Fruit fly (Drosophila melanogaster) whole organism, embryonic: ENCODE measurements around the gene CG34008.

ENCODE experiments used
- BEAF-32 ChIP-seq: fragments of 200-800 bp; sonication (Bioruptor generic); optimal IDR thresholded peaks from 3 replicates; lab custom pipeline; 2017; ENCODE audit warnings: missing biosample characterization, missing genetic modification characterization, mild to moderate bottlenecking, moderate library complexity, missing genetic modification reagents
- CG10147 ChIP-seq: fragments of 200-800 bp; sonication (Bioruptor generic); optimal IDR thresholded peaks from 2 replicates; lab custom pipeline; 2019; ENCODE audit warnings: missing biosample characterization, mild to moderate bottlenecking, missing genetic modification characterization, moderate library complexity
- CG10209 ChIP-seq: fragments of 200-800 bp; sonication (Bioruptor generic); optimal IDR thresholded peaks from 3 replicates; lab custom pipeline; 2017; ENCODE audit warnings: missing biosample characterization, mild to moderate bottlenecking, missing genetic modification characterization, missing genetic modification reagents
- CG10267 ChIP-seq: fragments of 200-800 bp; sonication (Bioruptor generic); optimal IDR thresholded peaks from 2 replicates; lab custom pipeline; 2018; ENCODE audit warnings: missing biosample characterization, mild to moderate bottlenecking, missing genetic modification characterization, moderate library complexity
- CG10462 ChIP-seq: fragments of 200-800 bp; sonication (Bioruptor generic); optimal IDR thresholded peaks from 2 replicates; lab custom pipeline; 2016; ENCODE audit warnings: missing biosample characterization, missing genetic modification characterization
- CG11456 ChIP-seq: fragments of 200-800 bp; sonication (Bioruptor generic); IDR thresholded peaks from 3 replicates; pipeline ENCODE4 v1.3.6; 2022; ENCODE audit warnings: missing biosample characterization, missing genetic modification characterization
- CG12071 ChIP-seq: fragments of 200-800 bp; sonication (Bioruptor generic); optimal IDR thresholded peaks from 3 replicates; lab custom pipeline; 2018; ENCODE audit warnings: missing biosample characterization, mild to moderate bottlenecking, missing genetic modification characterization
- CG13624 ChIP-seq: fragments of 200-800 bp; sonication (Bioruptor generic); optimal IDR thresholded peaks from 2 replicates; lab custom pipeline; 2016; ENCODE audit warnings: missing biosample characterization, missing genetic modification characterization
- CG14710 ChIP-seq: fragments of 200-800 bp; sonication (Bioruptor generic); optimal IDR thresholded peaks from 3 replicates; lab custom pipeline; 2019; ENCODE audit warnings: missing biosample characterization, mild to moderate bottlenecking, missing genetic modification characterization, moderate library complexity
- CG18262 ChIP-seq: fragments of 200-800 bp; optimal IDR thresholded peaks from 3 replicates; lab custom pipeline; 2019; ENCODE audit warnings: missing biosample characterization, mild to moderate bottlenecking, missing genetic modification characterization, moderate library complexity
- CG18764 ChIP-seq: fragments of 200-800 bp; sonication (Bioruptor generic); optimal IDR thresholded peaks from 3 replicates; lab custom pipeline; 2016; ENCODE audit warnings: missing biosample characterization, missing genetic modification characterization
- CG2116 ChIP-seq: fragments of 200-800 bp; sonication (Bioruptor generic); optimal IDR thresholded peaks from 3 replicates; lab custom pipeline; 2018; ENCODE audit warnings: missing biosample characterization, mild to moderate bottlenecking, missing genetic modification characterization
- CG7745 ChIP-seq: fragments of 200-800 bp; sonication (Bioruptor generic); optimal IDR thresholded peaks from 2 replicates; lab custom pipeline; 2018; ENCODE audit warnings: missing biosample characterization, mild to moderate bottlenecking, missing genetic modification characterization, moderate library complexity
- CG9437 ChIP-seq: fragments of 200-800 bp; sonication (Bioruptor generic); optimal IDR thresholded peaks from 2 replicates; lab custom pipeline; 2018; ENCODE audit warnings: missing biosample characterization, mild to moderate bottlenecking, missing genetic modification characterization
- CG9797 ChIP-seq: fragments of 200-800 bp; sonication (Bioruptor generic); optimal IDR thresholded peaks from 3 replicates; lab custom pipeline; 2018; ENCODE audit warnings: missing biosample characterization, mild to moderate bottlenecking, missing genetic modification characterization
- Dek ChIP-seq: fragments of 200-800 bp; sonication (Bioruptor generic); optimal IDR thresholded peaks from 3 replicates; lab custom pipeline; 2019; ENCODE audit warnings: missing biosample characterization, mild to moderate bottlenecking, missing genetic modification characterization, moderate library complexity
- Dp ChIP-seq: fragments of 200-800 bp; sonication (Bioruptor generic); optimal IDR thresholded peaks from 2 replicates; lab custom pipeline; 2018; ENCODE audit warnings: missing biosample characterization, mild to moderate bottlenecking, missing genetic modification characterization, moderate library complexity
- Dref ChIP-seq: fragments of 200-800 bp; sonication (Bioruptor generic); IDR thresholded peaks from 2 replicates; pipeline ENCODE4 v1.3.6; 2022; ENCODE audit warnings: missing biosample characterization, missing genetic modification characterization
- Fer1 ChIP-seq: fragments of 200-800 bp; sonication (Bioruptor generic); optimal IDR thresholded peaks from 2 replicates; lab custom pipeline; 2017; ENCODE audit warnings: missing biosample characterization, mild to moderate bottlenecking, missing genetic modification characterization
- Hr3 ChIP-seq: fragments of 200-800 bp; sonication (Bioruptor generic); optimal IDR thresholded peaks from 3 replicates; lab custom pipeline; 2016; ENCODE audit warnings: missing biosample characterization, missing genetic modification characterization
- MESR4 ChIP-seq: fragments of 200-800 bp; sonication (Bioruptor generic); optimal IDR thresholded peaks from 2 replicates; lab custom pipeline; 2018; ENCODE audit warnings: missing biosample characterization, mild to moderate bottlenecking, missing genetic modification characterization, moderate library complexity
- Med ChIP-seq: fragments of 200-800 bp; sonication (Bioruptor generic); peaks from one replicate; lab custom pipeline; 2016; ENCODE audit warnings: missing biosample characterization, missing genetic modification characterization, mild to moderate bottlenecking, inconsistent platforms, moderate library complexity
- Mrtf ChIP-seq: fragments of 200-800 bp; sonication (Bioruptor generic); IDR thresholded peaks from 3 replicates; pipeline ENCODE4 v1.3.6; 2022; ENCODE audit warnings: missing biosample characterization, missing genetic modification characterization
- Oli ChIP-seq: fragments of 200-800 bp; sonication (Bioruptor generic); optimal IDR thresholded peaks from 2 replicates; lab custom pipeline; 2018; ENCODE audit warnings: missing biosample characterization, mild to moderate bottlenecking, missing genetic modification characterization, moderate library complexity
- Pdp1 ChIP-seq, 2 experiments: fragments of 200-800 bp; sonication (Bioruptor generic); optimal IDR thresholded peaks; 3 replicates each; lab custom pipeline; 2016; ENCODE audit warnings: missing biosample characterization in 2 of 2, missing genetic modification characterization in 2 of 2, mild to moderate bottlenecking in 1 of 2, moderate library complexity in 1 of 2
- Sry-δ ChIP-seq: fragments of 200-800 bp; sonication (Bioruptor generic); optimal IDR thresholded peaks from 2 replicates; lab custom pipeline; 2016; ENCODE audit warnings: missing biosample characterization, missing genetic modification characterization
- Stat92E ChIP-seq, 3 experiments: fragments of >200 bp in 2 of 3; fragments of 200-800 bp in 1 of 3; sonication (Bioruptor generic) in 1 of 3; optimal IDR thresholded peaks; 2 replicates each; lab custom pipeline; 2017 to 2019; ENCODE audit warnings: missing biosample characterization in 3 of 3, missing genetic modification characterization in 3 of 3, mild to moderate bottlenecking in 1 of 3, moderate library complexity in 1 of 3
- Taf1 ChIP-seq: fragments of 200-800 bp; sonication (Bioruptor generic); IDR thresholded peaks from 2 replicates; pipeline ENCODE4 v1.3.6; 2022; ENCODE audit warnings: missing biosample characterization, missing genetic modification characterization
- ac ChIP-seq: fragments of 200-800 bp; sonication (Bioruptor generic); optimal IDR thresholded peaks from 3 replicates; lab custom pipeline; 2017; ENCODE audit warnings: missing biosample characterization, mild to moderate bottlenecking, missing genetic modification characterization
- btn ChIP-seq: fragments of 200-800 bp; sonication (Bioruptor generic); optimal IDR thresholded peaks from 2 replicates; lab custom pipeline; 2016; ENCODE audit warnings: missing biosample characterization, missing genetic modification characterization
- cg ChIP-seq: fragments of 200-800 bp; sonication (Bioruptor generic); optimal IDR thresholded peaks from 3 replicates; lab custom pipeline; 2019; ENCODE audit warnings: missing biosample characterization, mild to moderate bottlenecking, missing genetic modification characterization, moderate library complexity
- crol ChIP-seq: fragments of 200-800 bp; sonication (Bioruptor generic); IDR thresholded peaks from 2 replicates; pipeline ENCODE4 v1.3.6; 2022; ENCODE audit warnings: missing biosample characterization, missing genetic modification characterization
- esg ChIP-seq: fragments of 200-800 bp; sonication (Bioruptor generic); conservative IDR thresholded peaks from 2 replicates; pipeline ENCODE4 v1.3.6; 2022; ENCODE audit warnings: missing biosample characterization, missing genetic modification characterization
- gce ChIP-seq: fragments of 200-800 bp; sonication (Bioruptor generic); IDR thresholded peaks from 3 replicates; pipeline ENCODE4 v1.3.6; 2022; ENCODE audit warnings: missing biosample characterization, missing genetic modification characterization
- gfzf ChIP-seq: fragments of 200-800 bp; sonication (Bioruptor generic); optimal IDR thresholded peaks from 2 replicates; lab custom pipeline; 2016; ENCODE audit warnings: missing biosample characterization, mild to moderate bottlenecking, missing genetic modification characterization, moderate library complexity
- grau ChIP-seq: fragments of 200-800 bp; optimal IDR thresholded peaks from 3 replicates; lab custom pipeline; 2019; ENCODE audit warnings: missing biosample characterization, mild to moderate bottlenecking, missing genetic modification characterization, moderate library complexity
- gro ChIP-seq: fragments of 200-800 bp; sonication (Bioruptor generic); optimal IDR thresholded peaks from 2 replicates; lab custom pipeline; 2016; ENCODE audit warnings: missing biosample characterization, missing genetic modification characterization
- gsb-n ChIP-seq: fragments of 200-800 bp; sonication (Bioruptor generic); optimal IDR thresholded peaks from 3 replicates; lab custom pipeline; 2018; ENCODE audit warnings: missing biosample characterization, mild to moderate bottlenecking, missing genetic modification characterization
- hbn ChIP-seq: fragments of 200-800 bp; sonication (Bioruptor generic); IDR thresholded peaks from 2 replicates; pipeline ENCODE4 v1.3.6; 2022; ENCODE audit warnings: missing biosample characterization, missing genetic modification characterization; ENCODE audit not compliant: partially characterized antibody
- ind ChIP-seq: fragments of 200-800 bp; sonication (Bioruptor generic); optimal IDR thresholded peaks from 3 replicates; lab custom pipeline; 2016; ENCODE audit warnings: missing biosample characterization, missing genetic modification characterization
- klu ChIP-seq: fragments of 200-800 bp; sonication (Bioruptor generic); IDR thresholded peaks from 2 replicates; pipeline ENCODE4 v1.3.6; 2022; ENCODE audit warnings: missing biosample characterization, missing genetic modification characterization
- lab ChIP-seq: fragments of 200-800 bp; sonication (Bioruptor generic); optimal IDR thresholded peaks from 3 replicates; lab custom pipeline; 2017; ENCODE audit warnings: missing biosample characterization, missing genetic modification characterization, mild to moderate bottlenecking, moderate library complexity, missing genetic modification reagents
- luna ChIP-seq: fragments of 200-800 bp; sonication (Bioruptor generic); optimal IDR thresholded peaks from 2 replicates; lab custom pipeline; 2016; ENCODE audit warnings: missing biosample characterization, missing genetic modification characterization
- pzg ChIP-seq: fragments of 200-800 bp; sonication (Bioruptor generic); optimal IDR thresholded peaks from 3 replicates; lab custom pipeline; 2018; ENCODE audit warnings: missing biosample characterization, mild to moderate bottlenecking, missing genetic modification characterization, moderate library complexity
- slou ChIP-seq: fragments of 200-800 bp; sonication (Bioruptor generic); optimal IDR thresholded peaks from 3 replicates; lab custom pipeline; 2016; ENCODE audit warnings: missing biosample characterization, missing genetic modification characterization
- sqz ChIP-seq: fragments of 200-800 bp; sonication (Bioruptor generic); optimal IDR thresholded peaks from 3 replicates; lab custom pipeline; 2018; ENCODE audit warnings: missing biosample characterization, mild to moderate bottlenecking, missing genetic modification characterization
- stwl ChIP-seq: fragments of 200-800 bp; sonication (Bioruptor generic); optimal IDR thresholded peaks from 3 replicates; lab custom pipeline; 2018; ENCODE audit warnings: missing biosample characterization, mild to moderate bottlenecking, missing genetic modification characterization, moderate library complexity
- sug ChIP-seq: fragments of 200-800 bp; optimal IDR thresholded peaks from 2 replicates; lab custom pipeline; 2019; ENCODE audit warnings: missing biosample characterization, mild to moderate bottlenecking, missing genetic modification characterization, moderate library complexity
- trem ChIP-seq: fragments of 200-800 bp; optimal IDR thresholded peaks from 3 replicates; lab custom pipeline; 2019; ENCODE audit warnings: missing biosample characterization, mild to moderate bottlenecking, missing genetic modification characterization, moderate library complexity
- unc-4 ChIP-seq: fragments of 200-800 bp; sonication (Bioruptor generic); IDR thresholded peaks from 2 replicates; pipeline ENCODE4 v1.3.6; 2022; ENCODE audit warnings: missing biosample characterization, missing genetic modification characterization; ENCODE audit not compliant: partially characterized antibody

CG34008 gene

dm6 chr3R:20585566-20585965, 4.2 kb upstream of the CG34008 start, which contains the start of gene CG16953 (continued):
- TF ChIP-seq sug (tag; lab: Kevin White, UChicago): peak; percentile 1
- TF ChIP-seq grau (tag; lab: Kevin White, UChicago): peak; percentile 2
- TF ChIP-seq CG9437 (GFP tag; lab: Kevin White, UChicago): peak; percentile 25
- no peak for TF ChIP-seq sqz (GFP tag; lab: Kevin White, UChicago)
- no peak for TF ChIP-seq CG10147 (GFP tag; lab: Kevin White, UChicago)
- peak; percentile 89 for TF ChIP-seq MESR4 (GFP tag; lab: Kevin White, UChicago)
- no peak for TF ChIP-seq gce (GFP tag; lab: Robert Waterston, UW)
- TF ChIP-seq trem (tag; lab: Kevin White, UChicago): peak; percentile 50
- no peak for TF ChIP-seq ac (GFP tag; lab: Kevin White, UChicago)
- TF ChIP-seq CG12071 (GFP tag; lab: Kevin White, UChicago): no peak
- TF ChIP-seq crol (GFP tag; lab: Robert Waterston, UW): peak; percentile 20; the same call in 1 of the 2 replicates
- TF ChIP-seq Sry-δ: peak; percentile 21
- TF ChIP-seq Dref: no peak
- TF ChIP-seq gsb-n (tag; lab: Kevin White, UChicago): no peak
- peak; percentile 87 for TF ChIP-seq Dp (GFP tag; lab: Kevin White, UChicago)
- TF ChIP-seq CG10462 (GFP tag; lab: Kevin White, UChicago): no peak
- peak; percentile 41 for TF ChIP-seq CG13624 (GFP tag; lab: Kevin White, UChicago)
- TF ChIP-seq Dek (tag; lab: Kevin White, UChicago): no peak
- no peak for TF ChIP-seq slou (GFP tag; lab: Kevin White, UChicago)
- TF ChIP-seq gfzf (GFP tag; lab: Kevin White, UChicago): peak; percentile 84
- peak; percentile 79 for TF ChIP-seq CG9797 (GFP tag; lab: Kevin White, UChicago)
- 0 out of 2 replicates have a peak, but pooled peaks have one; percentile 19 for TF ChIP-seq unc-4 (GFP tag; lab: Robert Waterston, UW)
- TF ChIP-seq klu: no peak
- peak; percentile 64 for TF ChIP-seq pzg (GFP tag; lab: Kevin White, UChicago)
- no peak for TF ChIP-seq luna (GFP tag; lab: Kevin White, UChicago)
- peak; percentile 2 for TF ChIP-seq cg (GFP tag; lab: Kevin White, UChicago)
- peak; percentile 4 for TF ChIP-seq Fer1
- TF ChIP-seq Stat92E (GFP tag; optimal IDR thresholded peaks at IDR 0.05; lab: Kevin White, UChicago): peak in 1 of 3 experiments; percentile 45
- TF ChIP-seq CG18764: no peak
- peak in 1 of 2 experiments; percentile 75 for TF ChIP-seq Pdp1 (GFP tag; optimal IDR thresholded peaks at IDR 0.05; lab: Kevin White, UChicago)
- peak; percentile 43 for TF ChIP-seq Med (GFP tag; lab: Kevin White, UChicago)
- peak; percentile 15 for TF ChIP-seq CG2116 (GFP tag; lab: Kevin White, UChicago)
- TF ChIP-seq CG14710 (tag; lab: Kevin White, UChicago): peak; percentile 24
- no peak for TF ChIP-seq gro (GFP tag; lab: Kevin White, UChicago)
- peak; percentile 30 for TF ChIP-seq CG10267
- TF ChIP-seq BEAF-32 (GFP tag; lab: Kevin White, UChicago): peak; percentile 21
- peak; percentile 46 for TF ChIP-seq stwl
- peak; percentile 6 for TF ChIP-seq CG7745 (tag; lab: Kevin White, UChicago)
- TF ChIP-seq, all 482 proteins: peak for 36

dm6 chr3R:20579816-20580215, 1.5 kb downstream of the CG34008 start, which contains the start of the genes EloB and Srp14:
TSS of gene EloB (minus strand) at chr3R:20579850.
TSS of gene Srp14 (plus strand) at chr3R:20580115.
- TF ChIP-seq Taf1 (GFP tag; lab: Robert Waterston, UW): peak; percentile 44; the same call in 1 of the 2 replicates
- TF ChIP-seq CG11456 (GFP tag; lab: Robert Waterston, UW): peak; percentile 84
- TF ChIP-seq esg (GFP tag; lab: Robert Waterston, UW): peak; percentile 55
- TF ChIP-seq ind (GFP tag; lab: Kevin White, UChicago): peak; percentile 81
- TF ChIP-seq CG18262 (tag; lab: Kevin White, UChicago): peak; percentile 77
- TF ChIP-seq Mrtf: peak; percentile 64; the same call in 2 of the 3 replicates
- peak; percentile 69 for TF ChIP-seq CG10209
- peak; percentile 64 for TF ChIP-seq Oli
- no peak for TF ChIP-seq lab
- peak; percentile 97 for TF ChIP-seq hbn (GFP tag; lab: Robert Waterston, UW)
- peak; percentile 13 for TF ChIP-seq btn (GFP tag; lab: Kevin White, UChicago)
- TF ChIP-seq Hr3 (GFP tag; lab: Kevin White, UChicago): peak; percentile 78
